Worm (Caenorhabditis elegans): ENCODE data around the gene tbx-39.

- no peak for TF ChIP-seq klf-2 (GFP tag; conservative IDR thresholded peaks at IDR 0.05)
- TF ChIP-seq cog-1 (tag; optimal IDR thresholded peaks at IDR 0.05) = no peak
- TF ChIP-seq ztf-29 (GFP tag; IDR thresholded peaks at IDR 0.05) = no peak
- no peak for TF ChIP-seq ref-1 (GFP tag; conservative IDR thresholded peaks at IDR 0.05)
- no peak for TF ChIP-seq med-1 (GFP tag; optimal IDR thresholded peaks at IDR 0.05; ENCODE audit: insufficient read depth)
- no peak for TF ChIP-seq ztf-23 (GFP tag; IDR thresholded peaks at IDR 0.05)
Measured at ce11 chrIV:15336778-15337177, 13.1 kb downstream of the tbx-39 start, which contains the start of gene irld-59.

Measured in whole organism, midembryonic.